Fruit fly (Drosophila melanogaster): ENCODE measurements around the gene CG7208.

The CG7208 gene

DNA sequence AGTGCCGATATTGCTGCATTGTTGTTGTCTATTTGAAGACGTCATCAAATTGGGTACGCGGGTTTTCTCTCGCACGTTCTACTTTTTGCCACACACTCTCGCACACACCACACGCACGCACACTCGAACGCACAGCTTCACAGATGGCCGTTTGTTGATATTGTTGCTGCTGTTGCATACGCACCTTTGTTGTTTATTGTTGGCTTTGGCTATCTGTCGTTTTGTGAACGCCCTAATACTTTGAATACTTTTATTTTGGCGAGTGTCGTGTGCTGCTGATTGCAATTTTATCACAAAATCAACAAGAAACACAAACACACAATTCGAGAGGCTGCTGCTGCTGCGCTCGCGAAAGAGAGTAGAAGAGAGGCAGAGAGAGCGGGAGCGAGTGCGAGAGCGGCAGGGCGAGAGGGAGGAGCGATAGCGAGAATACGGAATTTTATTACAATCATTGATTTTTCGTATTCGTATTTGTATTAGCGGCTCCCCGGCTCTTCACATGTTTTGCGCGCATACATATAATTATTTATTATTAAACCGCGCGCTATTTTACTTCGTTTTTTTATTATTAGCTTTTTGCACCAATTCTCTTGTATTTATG, 13.1 kb upstream of the CG7208 start (continued):
- peak; percentile 99 to 100 for TF ChIP-seq Trl (optimal IDR thresholded peaks at IDR 0.05)
- peak; percentile 85 for TF ChIP-seq Trl (GFP tag; optimal IDR thresholded peaks at IDR 0.05)
- TF ChIP-seq Med (GFP tag) = peak; percentile 93
- TF ChIP-seq Antp (GFP tag; optimal IDR thresholded peaks at IDR 0.05) = no peak
- TF ChIP-seq Neu2 (GFP tag; optimal IDR thresholded peaks at IDR 0.05; ENCODE audit: borderline replicate concordance) = no peak
- peak; percentile 42 for TF ChIP-seq Hmr (GFP tag; optimal IDR thresholded peaks at IDR 0.05)
- TF ChIP-seq CG9797 (GFP tag; optimal IDR thresholded peaks at IDR 0.05) = no peak
- TF ChIP-seq CG3065 (GFP tag; optimal IDR thresholded peaks at IDR 0.05) = no peak
- TF ChIP-seq nerfin-1 (tag; optimal IDR thresholded peaks at IDR 0.05) = peak; percentile 71
- peak; percentile 55 for TF ChIP-seq CG12219 (GFP tag; optimal IDR thresholded peaks at IDR 0.05)
- peak; percentile 44 for TF ChIP-seq CHES-1-like (GFP tag; optimal IDR thresholded peaks at IDR 0.05)
- peak; percentile 12 for TF ChIP-seq CG10267 (tag; optimal IDR thresholded peaks at IDR 0.05)
- no peak for TF ChIP-seq Doc2 (GFP tag; IDR thresholded peaks at IDR 0.05)
- peak; percentile 74 for TF ChIP-seq CG12071 (GFP tag; optimal IDR thresholded peaks at IDR 0.05)
- no peak for TF ChIP-seq CG4282 (GFP tag; optimal IDR thresholded peaks at IDR 0.05)
- TF ChIP-seq CG10959 (GFP tag; IDR thresholded peaks at IDR 0.05) = no peak
- no peak for TF ChIP-seq fd96Cb (tag; optimal IDR thresholded peaks at IDR 0.05)
- TF ChIP-seq CG4424 (GFP tag; optimal IDR thresholded peaks at IDR 0.05) = no peak
- peak; percentile 39 for TF ChIP-seq CG12744 (GFP tag; optimal IDR thresholded peaks at IDR 0.05)
- no peak for TF ChIP-seq row (GFP tag; IDR thresholded peaks at IDR 0.05)
- TF ChIP-seq CG12391 (tag; optimal IDR thresholded peaks at IDR 0.05) = peak; percentile 25
- no peak for TF ChIP-seq al (GFP tag; IDR thresholded peaks at IDR 0.05)
- no peak for TF ChIP-seq insv (GFP tag; optimal IDR thresholded peaks at IDR 0.05)
- TF ChIP-seq pros (GFP tag; optimal IDR thresholded peaks at IDR 0.05) = no peak
- no peak for TF ChIP-seq crp (GFP tag; optimal IDR thresholded peaks at IDR 0.05)
- TF ChIP-seq CG11696 (GFP tag; IDR thresholded peaks at IDR 0.05) = no peak
- peak; percentile 53 for TF ChIP-seq ems (GFP tag; optimal IDR thresholded peaks at IDR 0.05)
- peak; percentile 30 for TF ChIP-seq PHDP (tag; optimal IDR thresholded peaks at IDR 0.05)
- TF ChIP-seq Hmx (GFP tag; optimal IDR thresholded peaks at IDR 0.05) = no peak
- no peak for TF ChIP-seq Optix (GFP tag; IDR thresholded peaks at IDR 0.05)
- TF ChIP-seq Hand (GFP tag; optimal IDR thresholded peaks at IDR 0.05) = peak; percentile 49
- TF ChIP-seq Myb (GFP tag; optimal IDR thresholded peaks at IDR 0.05) = no peak
- no peak for TF ChIP-seq dm (GFP tag; optimal IDR thresholded peaks at IDR 0.05)
- TF ChIP-seq CG31388 (GFP tag; optimal IDR thresholded peaks at IDR 0.05) = no peak
- peak; percentile 22 for TF ChIP-seq CG12104 (GFP tag; optimal IDR thresholded peaks at IDR 0.05)
- no peak for TF ChIP-seq CG9817 (tag; optimal IDR thresholded peaks at IDR 0.05)
- TF ChIP-seq CG9215 (GFP tag; IDR thresholded peaks at IDR 0.05) = no peak
- no peak for TF ChIP-seq CG31224 (GFP tag; IDR thresholded peaks at IDR 0.05)
- no peak for TF ChIP-seq C15 (GFP tag; IDR thresholded peaks at IDR 0.05)
- no peak for TF ChIP-seq CG14667 (GFP tag; IDR thresholded peaks at IDR 0.05)
- TF ChIP-seq gcm (GFP tag; optimal IDR thresholded peaks at IDR 0.05) = peak; percentile 49
- TF ChIP-seq Jarid2 (GFP tag; optimal IDR thresholded peaks at IDR 0.05) = no peak
- no peak for TF ChIP-seq Atf3 (GFP tag; optimal IDR thresholded peaks at IDR 0.05)
- peak; percentile 35 for TF ChIP-seq CG7556 (GFP tag; optimal IDR thresholded peaks at IDR 0.05)
- TF ChIP-seq chinmo (GFP tag; IDR thresholded peaks at IDR 0.05; ENCODE audit: partially characterized antibody) = no peak
- no peak for TF ChIP-seq Hr3 (GFP tag; optimal IDR thresholded peaks at IDR 0.05)
- peak; percentile 56 for TF ChIP-seq Sox100B (GFP tag; optimal IDR thresholded peaks at IDR 0.05)
